Fruit fly (Drosophila melanogaster) whole organism, embryonic: ENCODE data around the gene Creld.

Experiments
- Atf-2 ChIP-seq: fragments of 200-800 bp; sonication (Bioruptor generic); optimal IDR thresholded peaks from 2 replicates; lab custom pipeline; 2016; ENCODE audit warnings: missing biosample characterization, missing genetic modification characterization
- Atf6 ChIP-seq: fragments of 200-800 bp; sonication (Bioruptor generic); IDR thresholded peaks from 2 replicates; pipeline ENCODE4 v1.3.6; 2022; ENCODE audit warnings: missing biosample characterization, missing genetic modification characterization
- Bteb2 ChIP-seq: fragments of 200-800 bp; sonication (Bioruptor generic); optimal IDR thresholded peaks from 2 replicates; lab custom pipeline; 2016; ENCODE audit warnings: missing biosample characterization, missing genetic modification characterization
- CG10267 ChIP-seq: fragments of 200-800 bp; sonication (Bioruptor generic); optimal IDR thresholded peaks from 2 replicates; lab custom pipeline; 2018; ENCODE audit warnings: missing biosample characterization, mild to moderate bottlenecking, missing genetic modification characterization, moderate library complexity
- CG12071 ChIP-seq: fragments of 200-800 bp; sonication (Bioruptor generic); optimal IDR thresholded peaks from 3 replicates; lab custom pipeline; 2018; ENCODE audit warnings: missing biosample characterization, mild to moderate bottlenecking, missing genetic modification characterization
- CG1233 ChIP-seq: fragments of 200-800 bp; sonication (Bioruptor generic); optimal IDR thresholded peaks from 4 replicates; lab custom pipeline; 2018; ENCODE audit warnings: missing biosample characterization, mild to moderate bottlenecking, missing genetic modification characterization
- CG13123 ChIP-seq: fragments of 200-800 bp; sonication (Bioruptor generic); optimal IDR thresholded peaks from 2 replicates; lab custom pipeline; 2016; ENCODE audit warnings: missing biosample characterization, missing genetic modification characterization
- CG14710 ChIP-seq: fragments of 200-800 bp; sonication (Bioruptor generic); optimal IDR thresholded peaks from 3 replicates; lab custom pipeline; 2019; ENCODE audit warnings: missing biosample characterization, mild to moderate bottlenecking, missing genetic modification characterization, moderate library complexity
- CG14860 ChIP-seq: fragments of 200-800 bp; sonication (Bioruptor generic); IDR thresholded peaks from 3 replicates; pipeline ENCODE4 v1.3.6; 2022; ENCODE audit warnings: missing biosample characterization, missing genetic modification characterization; ENCODE audit not compliant: partially characterized antibody
- CG15601 ChIP-seq: fragments of 200-800 bp; sonication (Bioruptor generic); optimal IDR thresholded peaks from 3 replicates; lab custom pipeline; 2019; ENCODE audit warnings: missing biosample characterization, mild to moderate bottlenecking, missing genetic modification characterization, moderate library complexity
- CG15696 ChIP-seq: fragments of 200-800 bp; sonication (Bioruptor generic); optimal IDR thresholded peaks from 2 replicates; lab custom pipeline; 2019; ENCODE audit warnings: missing biosample characterization, mild to moderate bottlenecking, missing genetic modification characterization, moderate library complexity
- CG17802 ChIP-seq: fragments of 200-800 bp; sonication (Bioruptor generic); optimal IDR thresholded peaks from 2 replicates; lab custom pipeline; 2018; ENCODE audit warnings: missing biosample characterization, mild to moderate bottlenecking, missing genetic modification characterization, moderate library complexity
- CG17912 ChIP-seq: fragments of 200-800 bp; sonication (Bioruptor generic); optimal IDR thresholded peaks from 2 replicates; lab custom pipeline; 2018; ENCODE audit warnings: missing biosample characterization, mild to moderate bottlenecking, missing genetic modification characterization
- CG1792 ChIP-seq: fragments of 200-800 bp; sonication (Bioruptor generic); optimal IDR thresholded peaks from 2 replicates; lab custom pipeline; 2016; ENCODE audit warnings: missing biosample characterization, missing genetic modification characterization
- CG30403 ChIP-seq: fragments of 200-800 bp; sonication (Bioruptor generic); optimal IDR thresholded peaks from 3 replicates; lab custom pipeline; 2016; ENCODE audit warnings: missing biosample characterization, missing genetic modification characterization
- CG32532 ChIP-seq: fragments of 200-800 bp; sonication (Bioruptor generic); IDR thresholded peaks from 2 replicates; pipeline ENCODE4 v1.3.6; 2022; ENCODE audit warnings: missing biosample characterization, missing genetic modification characterization
- CG3847 ChIP-seq: fragments of 200-800 bp; sonication (Bioruptor generic); IDR thresholded peaks from 2 replicates; pipeline ENCODE4 v1.3.6; 2022; ENCODE audit warnings: missing biosample characterization, missing genetic modification characterization
- CG43689 ChIP-seq: fragments of 200-800 bp; sonication (Bioruptor generic); IDR thresholded peaks from 2 replicates; pipeline ENCODE4 v1.3.6; 2022; ENCODE audit warnings: missing biosample characterization, missing genetic modification characterization
- CG4730 ChIP-seq: fragments of 200-800 bp; sonication (Bioruptor generic); IDR thresholded peaks from 2 replicates; pipeline ENCODE4 v1.3.6; 2022; ENCODE audit warnings: missing biosample characterization, missing genetic modification characterization
- CG7271 ChIP-seq: fragments of 200-800 bp; sonication (Bioruptor generic); optimal IDR thresholded peaks from 2 replicates; lab custom pipeline; 2018; ENCODE audit warnings: missing biosample characterization, mild to moderate bottlenecking, missing genetic modification characterization, moderate library complexity
- CG9817 ChIP-seq: fragments of 200-800 bp; sonication (Bioruptor generic); optimal IDR thresholded peaks from 2 replicates; lab custom pipeline; 2018; ENCODE audit warnings: missing biosample characterization, mild to moderate bottlenecking, missing genetic modification characterization, moderate library complexity
- CG9932 ChIP-seq: fragments of 200-800 bp; sonication (Bioruptor generic); IDR thresholded peaks from 2 replicates; pipeline ENCODE4 v1.3.6; 2022; ENCODE audit warnings: missing biosample characterization, missing genetic modification characterization
- CTCF ChIP-seq: fragments of 200-800 bp; sonication (Bioruptor generic); optimal IDR thresholded peaks from 2 replicates; lab custom pipeline; 2017; ENCODE audit warnings: missing biosample characterization, mild to moderate bottlenecking, missing genetic modification characterization, moderate library complexity
- Dad ChIP-seq: fragments of 200-800 bp; sonication (Bioruptor generic); optimal IDR thresholded peaks from 3 replicates; lab custom pipeline; 2016; ENCODE audit warnings: missing biosample characterization, missing genetic modification characterization
- Dfd ChIP-seq, 2 experiments: fragments of >200 bp; optimal IDR thresholded peaks; 2 replicates each; lab custom pipeline; 2017; ENCODE audit warnings: missing biosample characterization in 2 of 2, missing genetic modification characterization in 2 of 2
- Hr78 ChIP-seq, 2 experiments: fragments of 200-800 bp in 1 of 2; fragments of >200 bp in 1 of 2; sonication (Bioruptor generic) in 1 of 2; optimal IDR thresholded peaks; 2 replicates each; lab custom pipeline; 2017 to 2019; ENCODE audit warnings: missing biosample characterization in 2 of 2, missing genetic modification characterization in 2 of 2, mild to moderate bottlenecking in 1 of 2, moderate library complexity in 1 of 2
- Kr ChIP-seq: fragments of 200-800 bp; sonication (Bioruptor generic); optimal IDR thresholded peaks from 2 replicates; lab custom pipeline; 2017; ENCODE audit warnings: missing biosample characterization, mild to moderate bottlenecking, missing genetic modification characterization
- Lim3 ChIP-seq: fragments of 200-800 bp; sonication (Bioruptor generic); IDR thresholded peaks from 2 replicates; pipeline ENCODE4 v1.3.6; 2022; ENCODE audit warnings: missing biosample characterization, missing genetic modification characterization
- Mad ChIP-seq: fragments of 200-800 bp; sonication (Bioruptor generic); optimal IDR thresholded peaks from 2 replicates; lab custom pipeline; 2016; ENCODE audit warnings: missing biosample characterization, missing genetic modification characterization
- Neu2 ChIP-seq: fragments of 200-800 bp; sonication (Bioruptor generic); optimal IDR thresholded peaks from 3 replicates; lab custom pipeline; 2016; ENCODE audit warnings: missing biosample characterization, missing genetic modification characterization, borderline replicate concordance
- Scr ChIP-seq: fragments of 200-800 bp; sonication (Bioruptor generic); IDR thresholded peaks from 2 replicates; pipeline ENCODE4 v1.3.6; 2022; ENCODE audit warnings: missing biosample characterization, missing genetic modification characterization; ENCODE audit not compliant: partially characterized antibody
- Spps ChIP-seq: fragments of 200-800 bp; sonication (Bioruptor generic); optimal IDR thresholded peaks from 2 replicates; lab custom pipeline; 2018; ENCODE audit warnings: missing biosample characterization, mild to moderate bottlenecking, missing genetic modification characterization
- TFAM ChIP-seq: fragments of 200-800 bp; sonication (Bioruptor generic); optimal IDR thresholded peaks from 2 replicates; lab custom pipeline; 2017; ENCODE audit warnings: missing biosample characterization, missing genetic modification characterization, inconsistent platforms
- Xrp1 ChIP-seq: fragments of 200-800 bp; sonication (Bioruptor generic); IDR thresholded peaks from 2 replicates; pipeline ENCODE4 v1.3.6; 2022; ENCODE audit warnings: missing biosample characterization, missing genetic modification characterization
- ab ChIP-seq: fragments of 200-800 bp; sonication (Bioruptor generic); optimal IDR thresholded peaks from 2 replicates; lab custom pipeline; 2016; ENCODE audit warnings: missing biosample characterization, missing genetic modification characterization
- amos ChIP-seq: fragments of 200-800 bp; sonication (Bioruptor generic); IDR thresholded peaks from 2 replicates; pipeline ENCODE4 v1.3.6; 2022; ENCODE audit warnings: missing biosample characterization, missing genetic modification characterization; ENCODE audit not compliant: partially characterized antibody
- ap ChIP-seq: fragments of 200-800 bp; sonication (Bioruptor generic); IDR thresholded peaks from 2 replicates; pipeline ENCODE4 v1.3.6; 2022; ENCODE audit warnings: missing biosample characterization, missing genetic modification characterization
- da ChIP-seq: fragments of 200-800 bp; sonication (Bioruptor generic); optimal IDR thresholded peaks from 2 replicates; lab custom pipeline; 2016; ENCODE audit warnings: missing biosample characterization, missing genetic modification characterization
- fd96Cb ChIP-seq: fragments of 200-800 bp; sonication (Bioruptor generic); optimal IDR thresholded peaks from 2 replicates; lab custom pipeline; 2018; ENCODE audit warnings: missing biosample characterization, mild to moderate bottlenecking, missing genetic modification characterization, moderate library complexity
- gt ChIP-seq: fragments of 200-800 bp; sonication (Bioruptor generic); IDR thresholded peaks from 2 replicates; pipeline ENCODE4 v1.3.6; 2022; ENCODE audit warnings: missing biosample characterization, missing genetic modification characterization
- insv ChIP-seq, 2 experiments: fragments of 200-800 bp; sonication (Bioruptor generic); optimal IDR thresholded peaks; 3 replicates each; lab custom pipeline; 2016 to 2018; ENCODE audit warnings: missing biosample characterization in 2 of 2, missing genetic modification characterization in 2 of 2
- mam ChIP-seq: fragments of 200-800 bp; sonication (Bioruptor generic); optimal IDR thresholded peaks from 3 replicates; lab custom pipeline; 2016; ENCODE audit warnings: missing biosample characterization, missing genetic modification characterization
- shn ChIP-seq: fragments of 200-800 bp; sonication (Bioruptor generic); optimal IDR thresholded peaks from 3 replicates; lab custom pipeline; 2016; ENCODE audit warnings: missing biosample characterization, missing genetic modification characterization
- sisA ChIP-seq: fragments of 200-800 bp; sonication (Bioruptor generic); IDR thresholded peaks from 2 replicates; pipeline ENCODE4 v1.3.6; 2022; ENCODE audit warnings: missing biosample characterization, missing genetic modification characterization
- sna ChIP-seq: fragments of 200-800 bp; sonication (Bioruptor generic); IDR thresholded peaks from 2 replicates; pipeline ENCODE4 v1.3.6; 2022; ENCODE audit warnings: missing biosample characterization, missing genetic modification characterization; ENCODE audit not compliant: partially characterized antibody
- sob ChIP-seq: fragments of 200-800 bp; sonication (Bioruptor generic); IDR thresholded peaks from 2 replicates; pipeline ENCODE4 v1.3.6; 2022; ENCODE audit warnings: missing biosample characterization, missing genetic modification characterization
- tll ChIP-seq, 2 experiments: fragments of 200-800 bp in 1 of 2; fragments of >200 bp in 1 of 2; sonication (Bioruptor generic) in 1 of 2; optimal IDR thresholded peaks; 2 replicates each; lab custom pipeline; 2017 to 2019; ENCODE audit warnings: missing biosample characterization in 2 of 2, missing genetic modification characterization in 2 of 2, mild to moderate bottlenecking in 1 of 2, moderate library complexity in 1 of 2
- tup ChIP-seq: fragments of 200-800 bp; sonication (Bioruptor generic); optimal IDR thresholded peaks from 2 replicates; lab custom pipeline; 2016; ENCODE audit warnings: missing biosample characterization, mild to moderate bottlenecking, missing genetic modification characterization, moderate library complexity
- twi ChIP-seq: fragments of 200-800 bp; optimal IDR thresholded peaks from 2 replicates; lab custom pipeline; 2019; ENCODE audit warnings: missing biosample characterization, mild to moderate bottlenecking, missing genetic modification characterization, moderate library complexity
- wek ChIP-seq: fragments of 200-800 bp; sonication (Bioruptor generic); optimal IDR thresholded peaks from 3 replicates; lab custom pipeline; 2018; ENCODE audit warnings: missing biosample characterization, mild to moderate bottlenecking, missing genetic modification characterization, moderate library complexity

The Creld gene

DNA sequence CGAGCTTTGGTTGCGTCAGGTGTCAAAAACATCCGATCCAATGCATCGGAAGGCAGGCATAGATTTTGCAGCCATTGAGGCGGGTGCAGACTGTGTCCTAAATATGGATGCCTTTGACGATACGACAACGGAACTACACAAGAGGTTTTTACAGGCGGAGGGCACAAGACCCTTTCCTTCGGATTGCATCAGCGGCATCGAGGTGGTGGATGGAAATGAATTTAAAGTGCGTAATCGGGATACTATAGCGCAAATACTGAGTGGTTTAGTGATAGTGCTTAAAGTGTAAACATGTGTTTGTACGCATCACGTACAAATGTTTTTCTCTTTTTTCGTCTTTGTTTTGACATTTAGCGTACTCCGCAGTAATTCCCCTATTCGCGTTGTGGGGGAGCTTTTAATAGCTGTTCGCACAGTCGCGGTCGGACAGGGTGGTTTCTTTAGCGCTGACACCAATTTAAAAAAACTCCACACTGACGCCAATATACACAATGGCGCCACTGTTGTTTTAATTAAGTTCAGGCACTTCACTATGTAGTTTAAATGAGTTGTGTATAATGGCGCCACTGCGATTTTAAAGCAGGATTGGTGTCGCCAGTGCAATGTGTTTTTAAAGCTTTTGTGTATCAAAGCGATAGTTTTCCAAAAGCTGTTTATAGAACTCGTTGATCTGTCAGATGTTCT is 29.3 kb upstream of the Creld start (continued):
- TF ChIP-seq mam (GFP tag; lab: Kevin White, UChicago) (peak; percentile 25), tll (GFP tag; optimal IDR thresholded peaks at IDR 0.05; lab: Kevin White, UChicago) (no peak), insv (GFP tag; optimal IDR thresholded peaks at IDR 0.05; lab: Kevin White, UChicago) (no peak), CG14710 (tag; lab: Kevin White, UChicago) (no peak), sisA (GFP tag; lab: Robert Waterston, UW) (no peak), sna (GFP tag; lab: Robert Waterston, UW) (peak; percentile 67), Xrp1 (GFP tag; lab: Robert Waterston, UW) (no peak), twi (tag; lab: Kevin White, UChicago) (no peak), Atf6 (GFP tag; lab: Robert Waterston, UW) (no peak), CG30403 (GFP tag; lab: Kevin White, UChicago) (peak; percentile 65), ab (GFP tag; lab: Kevin White, UChicago) (no peak), CG32532 (GFP tag; lab: Robert Waterston, UW) (peak; percentile 82; the same call in 1 of the 2 replicates), CG15601 (tag; lab: Kevin White, UChicago) (no peak), CG9932 (no peak; the same call in 1 of the 2 replicates), Kr (GFP tag; lab: Kevin White, UChicago) (no peak), ap (no peak), TFAM (no peak), Neu2 (no peak), shn (no peak), Dfd (GFP tag; optimal IDR thresholded peaks at IDR 0.05; lab: Kevin White, UChicago) (no peak), CG3847 (peak; percentile 52; the same call in 1 of the 2 replicates), CG9817 (peak; percentile 22), da (GFP tag; lab: Kevin White, UChicago) (no peak), CG13123 (peak; percentile 32), wek (GFP tag; lab: Kevin White, UChicago) (no peak), CG1233 (GFP tag; lab: Kevin White, UChicago) (peak; percentile 39), amos (GFP tag; lab: Robert Waterston, UW) (peak; percentile 68; the same call in 1 of the 2 replicates), fd96Cb (tag; lab: Kevin White, UChicago) (no peak), Mad (GFP tag; lab: Kevin White, UChicago) (peak; percentile 18), Dad (GFP tag; lab: Kevin White, UChicago) (peak; percentile 30), Scr (GFP tag; lab: Robert Waterston, UW) (peak; percentile 54; the same call in 1 of the 2 replicates), CG14860 (GFP tag; lab: Robert Waterston, UW) (no peak), Bteb2 (no peak), CG17912 (GFP tag; lab: Kevin White, UChicago) (peak; percentile 78), Hr78 (GFP tag; optimal IDR thresholded peaks at IDR 0.05; lab: Kevin White, UChicago) (no peak), Atf-2 (GFP tag; lab: Kevin White, UChicago) (no peak), gt (GFP tag; lab: Robert Waterston, UW) (no peak), CG17802 (tag; lab: Kevin White, UChicago) (no peak), CG4730 (GFP tag; lab: Robert Waterston, UW) (peak; percentile 45; the same call in 1 of the 2 replicates), CTCF (GFP tag; lab: Kevin White, UChicago) (peak; percentile 99), Spps (tag; lab: Kevin White, UChicago) (no peak), CG12071 (GFP tag; lab: Kevin White, UChicago) (peak; percentile 27), tup (no peak), CG1792 (GFP tag; lab: Kevin White, UChicago) (no peak), sob (GFP tag; lab: Robert Waterston, UW) (peak; percentile 61), CG15696 (tag; lab: Kevin White, UChicago) (no peak), CG10267 (no peak), CG7271 (tag; lab: Kevin White, UChicago) (no peak), CG43689 (no peak), Lim3 (GFP tag; lab: Robert Waterston, UW) (no peak)
